Worm (Caenorhabditis elegans): ENCODE measurements around the gene Y71H2AM.29.

Gene Y71H2AM.29

ce11 chrIII:2870228-2870627 is 37.6 kb downstream of the Y71H2AM.29 start (continued):
- peak; percentile 23 for TF ChIP-seq nhr-102 (tag; optimal IDR thresholded peaks at IDR 0.05)
- no peak for TF ChIP-seq nhr-237 (tag; optimal IDR thresholded peaks at IDR 0.05)
- peak in 1 of 2 experiments; percentile 90 for TF ChIP-seq unc-62 (GFP tag; optimal IDR thresholded peaks at IDR 0.05 in 1 of 2)
- TF ChIP-seq unc-62 (tag; optimal IDR thresholded peaks at IDR 0.05): no peak
- no peak for TF ChIP-seq pha-4 (GFP tag; IDR thresholded peaks at IDR 0.05)
- TF ChIP-seq pha-4 (tag; optimal IDR thresholded peaks at IDR 0.05): no peak

ce11 chrIII:2871817-2872216 is 39.2 kb downstream of the Y71H2AM.29 start:
- TF ChIP-seq R02D3.7 (tag; optimal IDR thresholded peaks at IDR 0.05) (no peak), ceh-28 (tag; optimal IDR thresholded peaks at IDR 0.05) (no peak), mxl-3 (GFP tag; optimal IDR thresholded peaks at IDR 0.05) (peak; percentile 89), lin-13 (GFP tag; optimal IDR thresholded peaks at IDR 0.05) (peak; percentile 14), dpl-1 (GFP tag; optimal IDR thresholded peaks at IDR 0.05) (peak; percentile 13), mdl-1 (tag; optimal IDR thresholded peaks at IDR 0.05) (peak; percentile 33 to 94), dmd-6 (GFP tag; IDR thresholded peaks at IDR 0.05) (peak; percentile 80), daf-12 (tag; optimal IDR thresholded peaks at IDR 0.05) (no peak), unc-39 (tag; optimal IDR thresholded peaks at IDR 0.05) (no peak), lin-15B (tag; optimal IDR thresholded peaks at IDR 0.05) (no peak), saeg-2 (GFP tag; IDR thresholded peaks at IDR 0.05) (no peak), nhr-76 (tag; optimal IDR thresholded peaks at IDR 0.05) (no peak), nhr-102 (tag; optimal IDR thresholded peaks at IDR 0.05) (peak; percentile 33), ceh-20 (GFP tag; IDR thresholded peaks at IDR 0.05) (peak; percentile 9; the same call in 1 of the 2 replicates), lin-38 (GFP tag; IDR thresholded peaks at IDR 0.05) (no peak), spr-3 (GFP tag; optimal IDR thresholded peaks at IDR 0.05) (no peak), jun-1 (tag; optimal IDR thresholded peaks at IDR 0.05) (no peak), lin-1 (GFP tag; IDR thresholded peaks at IDR 0.05) (no peak), dve-1 (tag; optimal IDR thresholded peaks at IDR 0.05; ENCODE audit: insufficient read depth) (peak; percentile 75), nhr-6 (tag; optimal IDR thresholded peaks at IDR 0.05) (peak; percentile 31), Y48G9A.11 (GFP tag; IDR thresholded peaks at IDR 0.05) (no peak), nhr-42 (GFP tag; IDR thresholded peaks at IDR 0.05) (no peak), nhr-41 (GFP tag; IDR thresholded peaks at IDR 0.05) (0 out of 2 replicates have a peak, but pooled peaks have one; percentile 9), ceh-32 (tag; optimal IDR thresholded peaks at IDR 0.05; ENCODE audit: poor library complexity) (no peak), nhr-237 (tag; optimal IDR thresholded peaks at IDR 0.05) (no peak), vab-7 (GFP tag; IDR thresholded peaks at IDR 0.05) (no peak), ama-1 (optimal IDR thresholded peaks at IDR 0.05) (no peak), unc-62 (GFP tag; optimal IDR thresholded peaks at IDR 0.05 in 1 of 2) (no peak), unc-62 (tag; optimal IDR thresholded peaks at IDR 0.05) (no peak), hmg-1.1 (GFP tag; IDR thresholded peaks at IDR 0.05) (peak; percentile 39; the same call in 1 of the 2 replicates), lir-3 (tag; optimal IDR thresholded peaks at IDR 0.05) (no peak), nhr-48 (tag; optimal IDR thresholded peaks at IDR 0.05) (peak; percentile 77), daf-16 (GFP tag; optimal IDR thresholded peaks at IDR 0.05) (no peak), daf-16 (tag; optimal IDR thresholded peaks at IDR 0.05) (peak; percentile 49), duxl-1 (tag; optimal IDR thresholded peaks at IDR 0.05; ENCODE audit: poor library complexity) (no peak), zag-1 (tag; optimal IDR thresholded peaks at IDR 0.05) (no peak), lin-29 (GFP tag; IDR thresholded peaks at IDR 0.05) (no peak), zip-2 (tag; optimal IDR thresholded peaks at IDR 0.05) (no peak), rbr-2 (tag; optimal IDR thresholded peaks at IDR 0.05) (peak; percentile 9), snpc-4 (tag; optimal IDR thresholded peaks at IDR 0.05) (no peak), ztf-7 (tag; optimal IDR thresholded peaks at IDR 0.05) (no peak), egl-27 (tag; optimal IDR thresholded peaks at IDR 0.05) (no peak), mep-1 (tag; optimal IDR thresholded peaks at IDR 0.05) (peak; percentile 80), hlh-30 (tag; optimal IDR thresholded peaks at IDR 0.05; ENCODE audit: insufficient read depth) (peak; percentile 95), nhr-10 (tag; optimal IDR thresholded peaks at IDR 0.05) (peak; percentile 26), gei-8 (GFP tag; optimal IDR thresholded peaks at IDR 0.05) (no peak), attf-4 (tag; optimal IDR thresholded peaks at IDR 0.05) (no peak), dmd-8 (GFP tag; IDR thresholded peaks at IDR 0.05) (no peak), hlh-11 (tag; optimal IDR thresholded peaks at IDR 0.05) (peak; percentile 96)

Data from whole organism, L4 larva.